Fruit fly (Drosophila melanogaster): ENCODE results near the gene Cpr65Ea.

Gene Cpr65Ea

dm6 chr3L:7086558-7087059 lies at the start of gene Cpr65Ea:
Gene Cpr65Ea (minus strand): TSS chr3L:7086608.
- TF ChIP-seq Vsx2 (GFP tag; optimal IDR thresholded peaks at IDR 0.05; ENCODE audit: partially characterized antibody) (no peak), dl (GFP tag; optimal IDR thresholded peaks at IDR 0.05; ENCODE audit: insufficient read depth in 1 of 2, partially characterized antibody in 2 of 2) (no peak), CG9705 (GFP tag; optimal IDR thresholded peaks at IDR 0.05) (no peak), foxo (GFP tag; optimal IDR thresholded peaks at IDR 0.05) (no peak), Sp1 (GFP tag; optimal IDR thresholded peaks at IDR 0.05) (no peak), GATAd (GFP tag; optimal IDR thresholded peaks at IDR 0.05) (no peak), psq (GFP tag; optimal IDR thresholded peaks at IDR 0.05) (no peak), OdsH (GFP tag; optimal IDR thresholded peaks at IDR 0.05) (no peak), pan (optimal IDR thresholded peaks at IDR 0.05) (no peak), rgr (GFP tag; optimal IDR thresholded peaks at IDR 0.05) (no peak), CG32264 (GFP tag; optimal IDR thresholded peaks at IDR 0.05) (no peak), sage (GFP tag; optimal IDR thresholded peaks at IDR 0.05) (no peak), Dif (GFP tag; optimal IDR thresholded peaks at IDR 0.05; ENCODE audit: partially characterized antibody) (no peak), usp (GFP tag; optimal IDR thresholded peaks at IDR 0.05) (no peak)

- TF ChIP-seq rgr (GFP tag; optimal IDR thresholded peaks at IDR 0.05) (no peak), jim (GFP tag; optimal IDR thresholded peaks at IDR 0.05) (peak; percentile 12), h (GFP tag; optimal IDR thresholded peaks at IDR 0.05) (no peak), Rel (GFP tag; optimal IDR thresholded peaks at IDR 0.05) (no peak), Rel (tag; optimal IDR thresholded peaks at IDR 0.05) (no peak), brk (GFP tag; optimal IDR thresholded peaks at IDR 0.05) (no peak)
Measured at dm6 chr3L:7134818-7135217, 48.4 kb upstream of the Cpr65Ea start.

dm6 chr3L:7133699-7134655 lies 47.6 kb upstream of the Cpr65Ea start, which contains the start of gene melt:
Gene melt (plus strand): TSS chr3L:7134516.
- TF ChIP-seq Dfd (GFP tag; optimal IDR thresholded peaks at IDR 0.05): peak; percentile 40
- peak; percentile 42 for TF ChIP-seq sage (GFP tag; optimal IDR thresholded peaks at IDR 0.05)
- peak; percentile 86 for TF ChIP-seq CG9705 (GFP tag; optimal IDR thresholded peaks at IDR 0.05)
- no peak for TF ChIP-seq Rel (GFP tag; optimal IDR thresholded peaks at IDR 0.05)
- TF ChIP-seq Rel (tag; optimal IDR thresholded peaks at IDR 0.05): peak; percentile 48
- TF ChIP-seq pan (optimal IDR thresholded peaks at IDR 0.05): peak; percentile 84
- TF ChIP-seq dsf (GFP tag; optimal IDR thresholded peaks at IDR 0.05; ENCODE audit: borderline replicate concordance): peak; percentile 73
- no peak for TF ChIP-seq usp (GFP tag; optimal IDR thresholded peaks at IDR 0.05)
- no peak for TF ChIP-seq lola (GFP tag; optimal IDR thresholded peaks at IDR 0.05)
- peak; percentile 72 to 81 for TF ChIP-seq dl (GFP tag; optimal IDR thresholded peaks at IDR 0.05; ENCODE audit: insufficient read depth in 1 of 2, partially characterized antibody in 2 of 2)
- TF ChIP-seq Sp1 (GFP tag; optimal IDR thresholded peaks at IDR 0.05): peak; percentile 89
- no peak for TF ChIP-seq Abd-B (GFP tag; optimal IDR thresholded peaks at IDR 0.05)
- TF ChIP-seq Hr83 (GFP tag; optimal IDR thresholded peaks at IDR 0.05; ENCODE audit: poor library complexity, severe bottlenecking): peak; percentile 86
- no peak for TF ChIP-seq CrebA (GFP tag; optimal IDR thresholded peaks at IDR 0.05; ENCODE audit: borderline replicate concordance)
- peak; percentile 93 for TF ChIP-seq br (GFP tag; optimal IDR thresholded peaks at IDR 0.05)
- TF ChIP-seq rgr (GFP tag; optimal IDR thresholded peaks at IDR 0.05): peak; percentile 85
- peak; percentile 67 for TF ChIP-seq brk (GFP tag; optimal IDR thresholded peaks at IDR 0.05)
- TF ChIP-seq Hnf4 (GFP tag; optimal IDR thresholded peaks at IDR 0.05): peak; percentile 72
- peak; percentile 2 for TF ChIP-seq Mio (GFP tag; optimal IDR thresholded peaks at IDR 0.05)
- peak; percentile 49 for TF ChIP-seq Jra (GFP tag; optimal IDR thresholded peaks at IDR 0.05)
- TF ChIP-seq HLH106 (tag; optimal IDR thresholded peaks at IDR 0.05): peak; percentile 88
- peak; percentile 99 for TF ChIP-seq psq (GFP tag; optimal IDR thresholded peaks at IDR 0.05)
- TF ChIP-seq fru (GFP tag; optimal IDR thresholded peaks at IDR 0.05): peak; percentile 89
- peak; percentile 92 for TF ChIP-seq Dif (GFP tag; optimal IDR thresholded peaks at IDR 0.05; ENCODE audit: partially characterized antibody)
- peak; percentile 52 for TF ChIP-seq CG32264 (GFP tag; optimal IDR thresholded peaks at IDR 0.05)
- peak; percentile 65 for TF ChIP-seq jim (GFP tag; optimal IDR thresholded peaks at IDR 0.05)
- peak; percentile 89 for TF ChIP-seq h (GFP tag; optimal IDR thresholded peaks at IDR 0.05)
- TF ChIP-seq foxo (GFP tag; optimal IDR thresholded peaks at IDR 0.05): peak in 1 of 2 experiments; percentile 90
- no peak for TF ChIP-seq N (GFP tag; optimal IDR thresholded peaks at IDR 0.05)
- peak; percentile 88 for TF ChIP-seq sv (GFP tag; optimal IDR thresholded peaks at IDR 0.05)
- no peak for TF ChIP-seq Hr78 (GFP tag; optimal IDR thresholded peaks at IDR 0.05)
- TF ChIP-seq dmrt93B (GFP tag; optimal IDR thresholded peaks at IDR 0.05): peak; percentile 87
- TF ChIP-seq OdsH (GFP tag; optimal IDR thresholded peaks at IDR 0.05): peak; percentile 87
- TF ChIP-seq tai (GFP tag; optimal IDR thresholded peaks at IDR 0.05): no peak
- no peak for TF ChIP-seq GATAd (GFP tag; optimal IDR thresholded peaks at IDR 0.05)
- peak; percentile 12 for TF ChIP-seq Myc (optimal IDR thresholded peaks at IDR 0.05)
- TF ChIP-seq Vsx2 (GFP tag; optimal IDR thresholded peaks at IDR 0.05; ENCODE audit: partially characterized antibody): peak; percentile 81
- TF ChIP-seq woc (GFP tag; optimal IDR thresholded peaks at IDR 0.05): peak; percentile 98
- TF ChIP-seq ey (GFP tag; optimal IDR thresholded peaks at IDR 0.05): peak; percentile 90

Data from whole organism, wandering third instar larva.